Fruit fly (Drosophila melanogaster): ENCODE measurements around the gene CG44270.

- TF ChIP-seq Pif1A (GFP tag; optimal IDR thresholded peaks at IDR 0.05) (no peak), CG14655 (GFP tag; optimal IDR thresholded peaks at IDR 0.05) (no peak), rn (GFP tag; IDR thresholded peaks at IDR 0.05) (no peak), CG15710 (tag; optimal IDR thresholded peaks at IDR 0.05) (no peak)
Observed at dm6 chr2L:20527027-20527426, 3.8 kb upstream of the CG44270 start.
